Worm (Caenorhabditis elegans) whole organism, L1 larva: Measurements from ENCODE around the gene btf-1.

Experiments
- ceh-82 ChIP-seq, 3 experiments: fragments of 150-350 bp in 1 of 3; sonication (generic microtip) in 2 of 3; optimal IDR thresholded peaks; 2 replicates each; lab custom pipeline; 2014 to 2017; ENCODE audit warnings: missing biosample characterization in 3 of 3, missing genetic modification characterization in 3 of 3
- ets-5 ChIP-seq: fragments of 200-800 bp; sonication (Bioruptor generic); IDR thresholded peaks from 2 replicates; pipeline ENCODE4 v1.3.6; 2022; ENCODE audit warnings: missing genetic modification characterization, missing compliant biosample characterization
- lin-35 ChIP-seq, 2 experiments: fragments of 150-350 bp; optimal IDR thresholded peaks; 2 replicates each; lab custom pipeline; 2014; ENCODE audit warnings: missing biosample characterization in 2 of 2, missing genetic modification characterization in 2 of 2, missing genetic modification reagents in 2 of 2
- lin-39 ChIP-seq: fragments of 150-350 bp; optimal IDR thresholded peaks from 2 replicates; lab custom pipeline; 2014; ENCODE audit warnings: missing biosample characterization, missing genetic modification reagents, missing genetic modification characterization
- nhr-237 ChIP-seq: fragments of 150-350 bp; optimal IDR thresholded peaks from 2 replicates; lab custom pipeline; 2014; ENCODE audit warnings: missing biosample characterization, missing genetic modification characterization
- nhr-90 ChIP-seq: sonication (generic microtip); optimal IDR thresholded peaks from 2 replicates; lab custom pipeline; 2016; ENCODE audit warnings: mild to moderate bottlenecking, missing genetic modification characterization, missing compliant biosample characterization; ENCODE audit not compliant: poor library complexity
- snpc-4 ChIP-seq: fragments of 150-350 bp; optimal IDR thresholded peaks from 2 replicates; lab custom pipeline; 2014; ENCODE audit warnings: missing biosample characterization, missing genetic modification characterization
- tbx-2 ChIP-seq: sonication (generic microtip); optimal IDR thresholded peaks from 2 replicates; lab custom pipeline; 2016; ENCODE audit warnings: missing genetic modification characterization, missing compliant biosample characterization
- zag-1 ChIP-seq: fragments of 150-350 bp; optimal IDR thresholded peaks from 2 replicates; lab custom pipeline; 2014; ENCODE audit warnings: missing biosample characterization, missing genetic modification characterization
- ztf-4 ChIP-seq: fragments of 150-350 bp; optimal IDR thresholded peaks from 2 replicates; lab custom pipeline; 2014; ENCODE audit warnings: missing biosample characterization, missing genetic modification characterization

DNA sequence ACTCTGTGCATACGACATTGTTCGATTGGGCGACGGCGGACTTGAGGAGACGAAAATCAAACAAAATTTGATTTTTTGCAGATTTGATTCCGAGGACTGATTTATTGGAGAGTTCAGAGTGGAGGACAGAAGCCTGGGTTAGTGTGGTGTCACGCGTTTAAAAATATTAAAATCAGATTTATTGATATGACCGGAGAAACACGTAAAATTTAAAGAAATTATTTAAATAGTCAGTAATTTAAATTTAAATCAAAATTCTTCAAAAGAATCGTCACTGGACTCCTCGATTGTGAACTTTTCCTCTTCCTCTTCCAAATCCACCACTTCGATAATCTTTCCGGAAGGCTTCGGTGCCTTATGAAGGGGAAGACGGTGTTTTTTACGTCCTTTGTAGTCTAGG, 46.7 kb upstream of the btf-1 start, which contains the start of gene spe-18:
- TF ChIP-seq zag-1 (tag; lab: Kevin White, UChicago) (no peak), tbx-2 (tag; lab: Kevin White, UChicago) (no peak), ztf-4 (tag; lab: Kevin White, UChicago) (no peak), ceh-82 (tag; optimal IDR thresholded peaks at IDR 0.05; lab: Kevin White, UChicago) (no peak), ets-5 (GFP tag; lab: Robert Waterston, UW) (no peak), lin-39 (tag; lab: Kevin White, UChicago) (no peak), nhr-237 (tag; lab: Kevin White, UChicago) (no peak), snpc-4 (tag; lab: Kevin White, UChicago) (no peak), lin-35 (GFP tag; optimal IDR thresholded peaks at IDR 0.05; lab: Kevin White, UChicago) (no peak), nhr-90 (no peak)
